Worm (Caenorhabditis elegans) whole organism, L4/young adult: Measurements from ENCODE around the gene hda-10.

Experiments
- W03F9.2 ChIP-seq: fragments of 150-350 bp; optimal IDR thresholded peaks from 2 replicates; lab custom pipeline; 2014; ENCODE audit warnings: missing biosample characterization, missing genetic modification characterization
- him-1 ChIP-seq: sonication (generic microtip); optimal IDR thresholded peaks from 2 replicates; lab custom pipeline; 2016; ENCODE audit warnings: missing genotype, missing genetic modification reagents, missing genetic modification characterization, missing compliant biosample characterization

DNA sequence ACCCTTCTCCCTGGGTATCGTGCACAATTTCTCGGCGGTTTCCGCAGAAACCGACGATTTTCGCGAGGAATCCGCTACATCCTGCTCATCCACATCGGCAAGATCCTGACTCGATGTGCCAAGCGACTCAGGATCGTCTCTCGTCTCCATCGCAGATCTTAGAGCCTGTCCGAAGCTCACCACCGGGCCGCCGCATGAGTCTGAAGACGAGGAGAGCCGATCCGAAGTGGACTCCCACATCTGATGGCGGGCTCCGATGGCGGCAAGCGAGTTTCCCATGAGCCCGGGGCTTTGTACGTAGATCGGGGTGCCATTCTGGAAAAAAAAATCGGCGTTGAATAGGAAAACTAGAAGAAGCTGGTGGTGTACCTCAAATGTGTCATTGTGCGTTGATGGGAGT is 24.2 kb upstream of the hda-10 start:
- TF ChIP-seq him-1 (tag; lab: Kevin White, UChicago) (no peak), W03F9.2 (tag; lab: Kevin White, UChicago) (no peak)
